Fruit fly (Drosophila melanogaster): ENCODE results near the gene trc.

Gene trc

DNA sequence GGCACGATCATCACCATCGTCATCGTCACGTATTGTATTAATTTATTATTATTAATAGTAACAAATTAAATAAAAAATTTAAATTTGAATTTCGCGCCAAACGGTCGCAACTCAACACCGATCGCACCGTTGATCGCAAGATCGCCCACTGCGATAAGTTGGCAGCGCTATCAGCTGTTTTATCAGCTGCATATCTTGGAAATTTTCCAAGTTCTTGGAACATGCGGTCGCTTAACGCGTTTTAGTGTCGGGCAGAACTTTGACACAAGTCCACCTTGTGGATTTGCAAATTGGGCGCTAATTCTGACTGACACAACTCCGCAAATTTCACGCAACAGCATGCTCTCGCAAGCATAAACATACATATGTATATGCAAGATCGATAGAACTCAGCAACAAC, 27.1 kb upstream of the trc start (continued):
- TF ChIP-seq CG6654 (GFP tag; optimal IDR thresholded peaks at IDR 0.05) (no peak), ac (GFP tag; optimal IDR thresholded peaks at IDR 0.05) (no peak), lab (GFP tag; optimal IDR thresholded peaks at IDR 0.05) (peak; percentile 38), insv (GFP tag; optimal IDR thresholded peaks at IDR 0.05) (peak in 1 of 2 experiments; percentile 44), CG8089 (GFP tag; optimal IDR thresholded peaks at IDR 0.05) (no peak), kah (GFP tag; optimal IDR thresholded peaks at IDR 0.05) (no peak), CG2875 (GFP tag; optimal IDR thresholded peaks at IDR 0.05) (no peak), Ets65A (GFP tag) (no peak), CG17802 (tag; optimal IDR thresholded peaks at IDR 0.05) (no peak), mam (GFP tag; optimal IDR thresholded peaks at IDR 0.05) (no peak), CG31441 (GFP tag; IDR thresholded peaks at IDR 0.05) (no peak), PHDP (tag; optimal IDR thresholded peaks at IDR 0.05) (peak; percentile 14), C15 (GFP tag; IDR thresholded peaks at IDR 0.05) (no peak), tin (GFP tag; optimal IDR thresholded peaks at IDR 0.05) (no peak), tll (GFP tag; optimal IDR thresholded peaks at IDR 0.05) (peak in 1 of 2 experiments; percentile 19), CG13624 (GFP tag; optimal IDR thresholded peaks at IDR 0.05) (no peak), CG17912 (GFP tag; optimal IDR thresholded peaks at IDR 0.05) (peak; percentile 41), ftz-f1 (GFP tag; optimal IDR thresholded peaks at IDR 0.05) (peak; percentile 70), en (GFP tag; optimal IDR thresholded peaks at IDR 0.05) (no peak), CG10979 (tag; optimal IDR thresholded peaks at IDR 0.05) (peak; percentile 28), ase (GFP tag; IDR thresholded peaks at IDR 0.05) (no peak), CG12391 (tag; optimal IDR thresholded peaks at IDR 0.05) (peak; percentile 10), pzg (GFP tag; optimal IDR thresholded peaks at IDR 0.05) (peak; percentile 75), HLHmδ (GFP tag; optimal IDR thresholded peaks at IDR 0.05) (peak; percentile 18), ssp (GFP tag; IDR thresholded peaks at IDR 0.05) (no peak), vvl (GFP tag; IDR thresholded peaks at IDR 0.05) (0 out of 2 replicates have a peak, but pooled peaks have one; percentile 19), cwo (GFP tag; optimal IDR thresholded peaks at IDR 0.05) (no peak), tup (GFP tag; optimal IDR thresholded peaks at IDR 0.05) (no peak), zf30C (GFP tag; optimal IDR thresholded peaks at IDR 0.05) (no peak), unc-4 (GFP tag; IDR thresholded peaks at IDR 0.05; ENCODE audit: partially characterized antibody) (0 out of 2 replicates have a peak, but pooled peaks have one; percentile 23), Doc3 (GFP tag; IDR thresholded peaks at IDR 0.05; ENCODE audit: partially characterized antibody) (no peak), sna (GFP tag; IDR thresholded peaks at IDR 0.05; ENCODE audit: partially characterized antibody) (no peak), cas (GFP tag; IDR thresholded peaks at IDR 0.05) (no peak), CG10321 (GFP tag; IDR thresholded peaks at IDR 0.05) (0 out of 2 replicates have a peak, but pooled peaks have one; percentile 16), CG5245 (GFP tag; optimal IDR thresholded peaks at IDR 0.05) (no peak), CG14050 (GFP tag; IDR thresholded peaks at IDR 0.05) (no peak), bcd (GFP tag; optimal IDR thresholded peaks at IDR 0.05) (peak; percentile 12), NFAT (GFP tag; IDR thresholded peaks at IDR 0.05) (peak; percentile 95), CG1233 (GFP tag; optimal IDR thresholded peaks at IDR 0.05) (no peak), croc (GFP tag; conservative IDR thresholded peaks at IDR 0.05) (no peak), ems (GFP tag; optimal IDR thresholded peaks at IDR 0.05) (no peak), ro (GFP tag; IDR thresholded peaks at IDR 0.05) (no peak), CG11696 (GFP tag; IDR thresholded peaks at IDR 0.05) (no peak), vnd (GFP tag; IDR thresholded peaks at IDR 0.05; ENCODE audit: partially characterized antibody) (no peak), bab2 (GFP tag; optimal IDR thresholded peaks at IDR 0.05) (no peak), CG3065 (GFP tag; optimal IDR thresholded peaks at IDR 0.05) (no peak), lmd (GFP tag; IDR thresholded peaks at IDR 0.05) (no peak), CG11398 (GFP tag; optimal IDR thresholded peaks at IDR 0.05) (no peak), pan (optimal IDR thresholded peaks at IDR 0.05) (no peak), pan (GFP tag; optimal IDR thresholded peaks at IDR 0.05 in 1 of 2, IDR thresholded peaks at IDR 0.05 in 1 of 2) (no peak), nom (GFP tag; optimal IDR thresholded peaks at IDR 0.05) (peak; percentile 44)
